Worm (Caenorhabditis elegans): ENCODE measurements around the gene EGAP5.1.

- TF ChIP-seq D2030.7 (GFP tag; IDR thresholded peaks at IDR 0.05) (no peak), dox-1 (GFP tag; IDR thresholded peaks at IDR 0.05) (no peak), repo-1 (tag; optimal IDR thresholded peaks at IDR 0.05) (no peak), unc-62 (GFP tag; optimal IDR thresholded peaks at IDR 0.05) (no peak), unc-130 (GFP tag; optimal IDR thresholded peaks at IDR 0.05) (no peak)
These were observed 42.7 kb upstream of the EGAP5.1 start for ce11 chrX:5120196-5120595.
